Fruit fly (Drosophila melanogaster) whole organism, embryonic: Measurements from ENCODE around the gene CG1532.

Experiments
- Awh ChIP-seq: fragments of 200-800 bp; sonication (Bioruptor generic); IDR thresholded peaks from 2 replicates; pipeline ENCODE4, ENCODE4 v1.3.6; 2022; ENCODE audit warnings: missing biosample characterization, missing genetic modification characterization
- CG10267 ChIP-seq: fragments of 200-800 bp; sonication (Bioruptor generic); optimal IDR thresholded peaks from 2 replicates; lab custom pipeline; 2018; ENCODE audit warnings: missing biosample characterization, mild to moderate bottlenecking, missing genetic modification characterization, moderate library complexity
- CG10543 ChIP-seq: fragments of 200-800 bp; sonication (Bioruptor generic); optimal IDR thresholded peaks from 3 replicates; lab custom pipeline; 2017; ENCODE audit warnings: missing biosample characterization, mild to moderate bottlenecking, missing genetic modification characterization, moderate library complexity
- CG11560 ChIP-seq: fragments of 200-800 bp; sonication (Bioruptor generic); IDR thresholded peaks from 3 replicates; pipeline ENCODE4 v1.3.6; 2022; ENCODE audit warnings: missing biosample characterization, missing genetic modification characterization
- CG12659 ChIP-seq: fragments of 200-800 bp; sonication (Bioruptor generic); optimal IDR thresholded peaks from 3 replicates; lab custom pipeline; 2017; ENCODE audit warnings: mild to moderate bottlenecking, missing biosample characterization, missing genetic modification reagents, missing genetic modification characterization
- CG13424 ChIP-seq: fragments of 200-800 bp; sonication (Bioruptor generic); optimal IDR thresholded peaks from 2 replicates; lab custom pipeline; 2019; ENCODE audit warnings: missing biosample characterization, mild to moderate bottlenecking, missing genetic modification characterization, moderate library complexity
- CG14860 ChIP-seq: fragments of 200-800 bp; sonication (Bioruptor generic); IDR thresholded peaks from 3 replicates; pipeline ENCODE4 v1.3.6; 2022; ENCODE audit warnings: missing biosample characterization, missing genetic modification characterization; ENCODE audit not compliant: partially characterized antibody
- CG16813 ChIP-seq: fragments of 200-800 bp; sonication (Bioruptor generic); IDR thresholded peaks from 3 replicates; pipeline ENCODE4 v1.3.6; 2022; ENCODE audit warnings: missing biosample characterization, missing genetic modification characterization; ENCODE audit not compliant: partially characterized antibody
- CG17385 ChIP-seq: fragments of 200-800 bp; sonication (Bioruptor generic); optimal IDR thresholded peaks from 3 replicates; lab custom pipeline; 2018; ENCODE audit warnings: missing biosample characterization, mild to moderate bottlenecking, missing genetic modification characterization
- CG17612 ChIP-seq: fragments of 200-800 bp; sonication (Bioruptor generic); IDR thresholded peaks from 2 replicates; pipeline ENCODE4 v1.3.6; 2022; ENCODE audit warnings: missing biosample characterization, missing genetic modification characterization
- CG17802 ChIP-seq: fragments of 200-800 bp; sonication (Bioruptor generic); optimal IDR thresholded peaks from 2 replicates; lab custom pipeline; 2018; ENCODE audit warnings: missing biosample characterization, mild to moderate bottlenecking, missing genetic modification characterization, moderate library complexity
- CG2116 ChIP-seq: fragments of 200-800 bp; sonication (Bioruptor generic); optimal IDR thresholded peaks from 3 replicates; lab custom pipeline; 2018; ENCODE audit warnings: missing biosample characterization, mild to moderate bottlenecking, missing genetic modification characterization
- CG2129 ChIP-seq: fragments of 200-800 bp; sonication (Bioruptor generic); IDR thresholded peaks from 2 replicates; pipeline ENCODE4 v1.3.6; 2022; ENCODE audit warnings: missing biosample characterization, missing genetic modification characterization; ENCODE audit not compliant: partially characterized antibody
- CG2875 ChIP-seq: fragments of 200-800 bp; sonication (Bioruptor generic); optimal IDR thresholded peaks from 2 replicates; lab custom pipeline; 2017; ENCODE audit warnings: missing biosample characterization, mild to moderate bottlenecking, missing genetic modification characterization, missing genetic modification reagents
- CG34224 ChIP-seq: fragments of 200-800 bp; sonication (Bioruptor generic); IDR thresholded peaks from 3 replicates; pipeline ENCODE4 v1.3.6; 2022; ENCODE audit warnings: missing biosample characterization, missing genetic modification characterization; ENCODE audit not compliant: partially characterized antibody
- CG3995 ChIP-seq: fragments of 200-800 bp; sonication (Bioruptor generic); optimal IDR thresholded peaks from 3 replicates; lab custom pipeline; 2016; ENCODE audit warnings: missing biosample characterization, missing genetic modification characterization
- CG4617 ChIP-seq: fragments of 200-800 bp; sonication (Bioruptor generic); optimal IDR thresholded peaks from 3 replicates; lab custom pipeline; 2016; ENCODE audit warnings: missing biosample characterization, missing genetic modification characterization, borderline replicate concordance
- CG7271 ChIP-seq: fragments of 200-800 bp; sonication (Bioruptor generic); optimal IDR thresholded peaks from 2 replicates; lab custom pipeline; 2018; ENCODE audit warnings: missing biosample characterization, mild to moderate bottlenecking, missing genetic modification characterization, moderate library complexity
- CG9797 ChIP-seq: fragments of 200-800 bp; sonication (Bioruptor generic); optimal IDR thresholded peaks from 3 replicates; lab custom pipeline; 2018; ENCODE audit warnings: missing biosample characterization, mild to moderate bottlenecking, missing genetic modification characterization
- CG9932 ChIP-seq: fragments of 200-800 bp; sonication (Bioruptor generic); IDR thresholded peaks from 2 replicates; pipeline ENCODE4 v1.3.6; 2022; ENCODE audit warnings: missing biosample characterization, missing genetic modification characterization
- CoRest ChIP-seq: fragments of 200-800 bp; sonication (Bioruptor generic); optimal IDR thresholded peaks from 3 replicates; lab custom pipeline; 2018; ENCODE audit warnings: missing biosample characterization, mild to moderate bottlenecking, missing genetic modification characterization, moderate library complexity
- Drgx ChIP-seq: fragments of 200-800 bp; sonication (Bioruptor generic); IDR thresholded peaks from 2 replicates; pipeline ENCODE4 v1.3.6; 2022; ENCODE audit warnings: missing biosample characterization, missing genetic modification characterization
- E2f2 ChIP-seq: fragments of 200-800 bp; sonication (Bioruptor generic); IDR thresholded peaks from 2 replicates; pipeline ENCODE4 v1.3.6; 2022; ENCODE audit warnings: missing biosample characterization, missing genetic modification characterization
- Hsf ChIP-seq: fragments of 200-800 bp; sonication (Bioruptor generic); optimal IDR thresholded peaks from 3 replicates; lab custom pipeline; 2016; ENCODE audit warnings: missing biosample characterization, missing genetic modification characterization
- Lhr ChIP-seq: fragments of 200-800 bp; sonication (Bioruptor generic); optimal IDR thresholded peaks from 3 replicates; lab custom pipeline; 2017; ENCODE audit warnings: mild to moderate bottlenecking, missing biosample characterization, missing genetic modification reagents, missing genetic modification characterization
- MBD-R2 ChIP-seq: fragments of 200-800 bp; sonication (Bioruptor generic); IDR thresholded peaks from 2 replicates; pipeline ENCODE4 v1.3.6; 2022; ENCODE audit warnings: missing biosample characterization, missing genetic modification characterization
- Med ChIP-seq: fragments of 200-800 bp; sonication (Bioruptor generic); peaks from one replicate; lab custom pipeline; 2016; ENCODE audit warnings: missing biosample characterization, missing genetic modification characterization, mild to moderate bottlenecking, inconsistent platforms, moderate library complexity
- NFAT ChIP-seq: fragments of 200-800 bp; sonication (Bioruptor generic); IDR thresholded peaks from 2 replicates; pipeline ENCODE4 v1.3.6; 2022; ENCODE audit warnings: missing biosample characterization, missing genetic modification characterization
- Rfx ChIP-seq: fragments of 200-800 bp; sonication (Bioruptor generic); IDR thresholded peaks from 2 replicates; pipeline ENCODE4 v1.3.6; 2022; ENCODE audit warnings: missing biosample characterization, missing genetic modification characterization
- Sin3A ChIP-seq: fragments of >200 bp; optimal IDR thresholded peaks from 2 replicates; lab custom pipeline; 2018
- YL-1 ChIP-seq: fragments of 200-800 bp; sonication (Bioruptor generic); optimal IDR thresholded peaks from 3 replicates; lab custom pipeline; 2017; ENCODE audit warnings: missing biosample characterization, mild to moderate bottlenecking, missing genetic modification characterization
- bigmax ChIP-seq: fragments of 200-800 bp; sonication (Bioruptor generic); optimal IDR thresholded peaks from 2 replicates; lab custom pipeline; 2018; ENCODE audit warnings: missing biosample characterization, mild to moderate bottlenecking, missing genetic modification characterization
- bsh ChIP-seq, 2 experiments: fragments of 200-800 bp; sonication (Bioruptor generic); optimal IDR thresholded peaks; 2 replicates each; lab custom pipeline; 2017 to 2018; ENCODE audit warnings: mild to moderate bottlenecking in 2 of 2, missing biosample characterization in 2 of 2, missing genetic modification characterization in 2 of 2, moderate library complexity in 1 of 2
- fd96Cb ChIP-seq: fragments of 200-800 bp; sonication (Bioruptor generic); optimal IDR thresholded peaks from 2 replicates; lab custom pipeline; 2018; ENCODE audit warnings: missing biosample characterization, mild to moderate bottlenecking, missing genetic modification characterization, moderate library complexity
- ftz-f1 ChIP-seq: fragments of 200-800 bp; sonication (Bioruptor generic); optimal IDR thresholded peaks from 2 replicates; lab custom pipeline; 2016; ENCODE audit warnings: missing biosample characterization, missing genetic modification characterization
- gsb ChIP-seq: fragments of 200-800 bp; sonication (Bioruptor generic); IDR thresholded peaks from 2 replicates; pipeline ENCODE4 v1.3.6; 2022; ENCODE audit warnings: missing biosample characterization, missing genetic modification characterization
- hbn ChIP-seq: fragments of 200-800 bp; sonication (Bioruptor generic); IDR thresholded peaks from 2 replicates; pipeline ENCODE4 v1.3.6; 2022; ENCODE audit warnings: missing biosample characterization, missing genetic modification characterization; ENCODE audit not compliant: partially characterized antibody
- insv ChIP-seq, 2 experiments: fragments of 200-800 bp; sonication (Bioruptor generic); optimal IDR thresholded peaks; 3 replicates each; lab custom pipeline; 2016 to 2018; ENCODE audit warnings: missing biosample characterization in 2 of 2, missing genetic modification characterization in 2 of 2
- jing ChIP-seq: fragments of 200-800 bp; sonication (Bioruptor generic); optimal IDR thresholded peaks from 2 replicates; lab custom pipeline; 2018; ENCODE audit warnings: missing biosample characterization, mild to moderate bottlenecking, missing genetic modification characterization
- lab ChIP-seq: fragments of 200-800 bp; sonication (Bioruptor generic); optimal IDR thresholded peaks from 3 replicates; lab custom pipeline; 2017; ENCODE audit warnings: missing biosample characterization, missing genetic modification characterization, mild to moderate bottlenecking, moderate library complexity, missing genetic modification reagents
- pzg ChIP-seq: fragments of 200-800 bp; sonication (Bioruptor generic); optimal IDR thresholded peaks from 3 replicates; lab custom pipeline; 2018; ENCODE audit warnings: missing biosample characterization, mild to moderate bottlenecking, missing genetic modification characterization, moderate library complexity
- row ChIP-seq: fragments of 200-800 bp; sonication (Bioruptor generic); IDR thresholded peaks from 3 replicates; pipeline ENCODE4 v1.3.6; 2022; ENCODE audit warnings: missing biosample characterization, missing genetic modification characterization
- sna ChIP-seq: fragments of 200-800 bp; sonication (Bioruptor generic); IDR thresholded peaks from 2 replicates; pipeline ENCODE4 v1.3.6; 2022; ENCODE audit warnings: missing biosample characterization, missing genetic modification characterization; ENCODE audit not compliant: partially characterized antibody
- stwl ChIP-seq: fragments of 200-800 bp; sonication (Bioruptor generic); optimal IDR thresholded peaks from 3 replicates; lab custom pipeline; 2018; ENCODE audit warnings: missing biosample characterization, mild to moderate bottlenecking, missing genetic modification characterization, moderate library complexity
- twi ChIP-seq: fragments of 200-800 bp; optimal IDR thresholded peaks from 2 replicates; lab custom pipeline; 2019; ENCODE audit warnings: missing biosample characterization, mild to moderate bottlenecking, missing genetic modification characterization, moderate library complexity
- tx ChIP-seq: fragments of 200-800 bp; sonication (Bioruptor generic); optimal IDR thresholded peaks from 2 replicates; lab custom pipeline; 2016; ENCODE audit warnings: missing biosample characterization, missing genetic modification characterization
- vnd ChIP-seq: fragments of 200-800 bp; sonication (Bioruptor generic); IDR thresholded peaks from 3 replicates; pipeline ENCODE4 v1.3.6; 2022; ENCODE audit warnings: missing biosample characterization, missing genetic modification characterization; ENCODE audit not compliant: partially characterized antibody
- wdn ChIP-seq: fragments of 200-800 bp; sonication (Bioruptor generic); IDR thresholded peaks from 2 replicates; pipeline ENCODE4 v1.3.6; 2022; ENCODE audit warnings: missing biosample characterization, missing genetic modification characterization

CG1532 gene

DNA sequence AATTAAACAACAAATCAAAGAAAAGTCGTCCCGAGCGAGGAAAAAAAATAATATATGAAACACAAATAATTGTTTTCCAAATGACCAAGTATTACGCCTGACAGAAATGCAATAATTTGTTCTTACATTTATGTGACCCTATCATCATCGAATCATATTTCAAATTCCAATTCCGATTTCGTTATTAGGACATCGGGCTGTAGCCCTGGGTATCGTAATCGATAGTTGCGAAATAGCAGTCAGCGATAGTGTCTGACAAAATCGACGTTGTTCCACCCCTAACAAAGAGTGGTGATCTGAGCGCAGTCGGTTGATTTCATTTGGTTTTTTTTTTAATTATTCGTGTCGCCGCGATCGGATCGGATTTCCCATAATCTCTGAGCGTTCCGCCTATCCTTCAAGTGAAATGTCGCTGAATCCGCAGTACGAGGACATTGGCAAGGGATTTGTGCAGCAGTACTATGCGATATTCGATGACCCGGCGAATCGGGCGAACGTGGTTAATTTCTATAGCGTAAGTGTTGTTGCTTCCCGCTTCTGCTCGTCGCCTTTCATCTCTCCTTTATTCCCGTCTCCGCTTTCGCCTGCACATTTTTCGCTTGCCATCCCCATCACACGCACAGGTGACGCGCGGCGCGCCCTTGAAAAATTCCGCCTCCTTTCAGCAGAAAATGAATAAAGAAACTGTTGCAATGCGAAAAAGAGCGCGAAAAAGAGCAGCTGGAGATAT, 7.2 kb upstream of the CG1532 start, which contains the start of gene Ntf-2 (continued):
- TF ChIP-seq Rfx (GFP tag; lab: Robert Waterston, UW) (peak; percentile 61), Drgx (GFP tag; lab: Robert Waterston, UW) (peak; percentile 19; the same call in 1 of the 2 replicates), stwl (tag; lab: Kevin White, UChicago) (peak; percentile 44), twi (tag; lab: Kevin White, UChicago) (no peak), lab (peak; percentile 12), jing (GFP tag; lab: Kevin White, UChicago) (no peak), CG2129 (GFP tag; lab: Robert Waterston, UW) (peak; percentile 39), Hsf (GFP tag; lab: Kevin White, UChicago) (peak; percentile 37), row (GFP tag; lab: Robert Waterston, UW) (peak; percentile 55), YL-1 (GFP tag; lab: Kevin White, UChicago) (no peak), CG16813 (GFP tag; lab: Robert Waterston, UW) (peak; percentile 89), sna (GFP tag; lab: Robert Waterston, UW) (peak; percentile 55; the same call in 1 of the 2 replicates), CoRest (tag; lab: Kevin White, UChicago) (peak; percentile 8), MBD-R2 (GFP tag; lab: Robert Waterston, UW) (peak; percentile 38; the same call in 1 of the 2 replicates), bigmax (no peak), CG4617 (GFP tag; lab: Kevin White, UChicago) (peak; percentile 30), CG34224 (GFP tag; lab: Robert Waterston, UW) (peak; percentile 61), CG10543 (GFP tag; lab: Kevin White, UChicago) (no peak), CG2116 (GFP tag; lab: Kevin White, UChicago) (peak; percentile 49), Lhr (GFP tag; lab: Kevin White, UChicago) (peak; percentile 13), CG10267 (tag; lab: Kevin White, UChicago) (no peak), pzg (GFP tag; lab: Kevin White, UChicago) (peak; percentile 79), insv (GFP tag; optimal IDR thresholded peaks at IDR 0.05; lab: Kevin White, UChicago) (no peak), ftz-f1 (no peak), NFAT (GFP tag; lab: Robert Waterston, UW) (peak; percentile 56; the same call in 1 of the 2 replicates), vnd (GFP tag; lab: Robert Waterston, UW) (peak; percentile 76), CG12659 (GFP tag; lab: Kevin White, UChicago) (peak; percentile 34), bsh (GFP tag; optimal IDR thresholded peaks at IDR 0.05; lab: Kevin White, UChicago) (no peak), CG7271 (no peak), Med (peak; percentile 75), CG17802 (tag; lab: Kevin White, UChicago) (no peak), CG9932 (GFP tag; lab: Robert Waterston, UW) (peak; percentile 80), fd96Cb (tag; lab: Kevin White, UChicago) (no peak), gsb (no peak), tx (GFP tag; lab: Kevin White, UChicago) (no peak), E2f2 (peak; percentile 64), CG11560 (tag; lab: Robert Waterston, UW) (no peak), CG17612 (GFP tag; lab: Robert Waterston, UW) (no peak), CG3995 (GFP tag; lab: Kevin White, UChicago) (peak; percentile 61), CG2875 (GFP tag; lab: Kevin White, UChicago) (no peak), wdn (GFP tag; lab: Robert Waterston, UW) (0 out of 2 replicates have a peak, but pooled peaks have one; percentile 5), CG9797 (GFP tag; lab: Kevin White, UChicago) (no peak), hbn (GFP tag; lab: Robert Waterston, UW) (peak; percentile 56), CG14860 (peak; percentile 80), Sin3A (lab: Kevin White, UChicago) (peak; percentile 19), CG13424 (peak; percentile 27), CG17385 (GFP tag; lab: Kevin White, UChicago) (no peak), Awh (GFP tag; lab: Robert Waterston, UW) (no peak)
